Fruit fly (Drosophila melanogaster): ENCODE results near the gene CG10920.

CG10920 gene

dm6 chrX:7883926-7884325, 29.9 kb upstream of the CG10920 start, which contains the start of gene Ir7f:
Gene Ir7f, minus strand, starts transcription at chrX:7884026.
- no peak for TF ChIP-seq Ada2b (GFP tag; IDR thresholded peaks at IDR 0.05)
- TF ChIP-seq CG7963 (GFP tag; IDR thresholded peaks at IDR 0.05; ENCODE audit: partially characterized antibody): no peak
- TF ChIP-seq CG17328 (GFP tag; IDR thresholded peaks at IDR 0.05): no peak
- TF ChIP-seq tna (GFP tag; IDR thresholded peaks at IDR 0.05; ENCODE audit: partially characterized antibody): no peak
- no peak for TF ChIP-seq CG14667 (GFP tag; IDR thresholded peaks at IDR 0.05)
- TF ChIP-seq schlank (tag; optimal IDR thresholded peaks at IDR 0.05): no peak
- no peak for TF ChIP-seq CG17568 (GFP tag; optimal IDR thresholded peaks at IDR 0.05)
- TF ChIP-seq CG32532 (GFP tag; IDR thresholded peaks at IDR 0.05): no peak
- no peak for TF ChIP-seq CG11398 (GFP tag; optimal IDR thresholded peaks at IDR 0.05)
- TF ChIP-seq ham (GFP tag; IDR thresholded peaks at IDR 0.05): no peak
- no peak for TF ChIP-seq CG43689 (GFP tag; IDR thresholded peaks at IDR 0.05)
- no peak for TF ChIP-seq gem (tag; optimal IDR thresholded peaks at IDR 0.05)
- TF ChIP-seq CG2889 (GFP tag; IDR thresholded peaks at IDR 0.05): no peak
- TF ChIP-seq pita (GFP tag; optimal IDR thresholded peaks at IDR 0.05): no peak

- no peak for TF ChIP-seq gcm (GFP tag; optimal IDR thresholded peaks at IDR 0.05)
- TF ChIP-seq gce (GFP tag; IDR thresholded peaks at IDR 0.05): no peak
- no peak for TF ChIP-seq vvl (GFP tag; IDR thresholded peaks at IDR 0.05)
- no peak for TF ChIP-seq Deaf1 (tag; optimal IDR thresholded peaks at IDR 0.05)
- TF ChIP-seq Sry-δ (GFP tag; optimal IDR thresholded peaks at IDR 0.05): no peak
- TF ChIP-seq CG13894 (tag; optimal IDR thresholded peaks at IDR 0.05): no peak
- TF ChIP-seq CG6791 (GFP tag; IDR thresholded peaks at IDR 0.05; ENCODE audit: partially characterized antibody): no peak
- no peak for TF ChIP-seq Fer3 (tag; optimal IDR thresholded peaks at IDR 0.05)
- TF ChIP-seq fru (optimal IDR thresholded peaks at IDR 0.05): no peak
- TF ChIP-seq CG1233 (GFP tag; optimal IDR thresholded peaks at IDR 0.05): no peak
- no peak for TF ChIP-seq CG1602 (GFP tag; optimal IDR thresholded peaks at IDR 0.05)
- TF ChIP-seq nerfin-1 (tag; optimal IDR thresholded peaks at IDR 0.05): no peak
- no peak for TF ChIP-seq CG13296 (GFP tag; optimal IDR thresholded peaks at IDR 0.05)
- TF ChIP-seq CG3726 (GFP tag; IDR thresholded peaks at IDR 0.05): no peak
- no peak for TF ChIP-seq schlank (tag; optimal IDR thresholded peaks at IDR 0.05)
Measured at dm6 chrX:7881579-7881978, 27.5 kb upstream of the CG10920 start, which contains the start of gene Ir7e. Gene Ir7e, minus strand, starts transcription at chrX:7881679.

- no peak for TF ChIP-seq CG14710 (tag; optimal IDR thresholded peaks at IDR 0.05)
- no peak for TF ChIP-seq Oli (tag; optimal IDR thresholded peaks at IDR 0.05)
- TF ChIP-seq Ssrp (tag; optimal IDR thresholded peaks at IDR 0.05): no peak
- no peak for TF ChIP-seq Antp (GFP tag; optimal IDR thresholded peaks at IDR 0.05)
- no peak for TF ChIP-seq Trl (optimal IDR thresholded peaks at IDR 0.05)
- TF ChIP-seq Trl (GFP tag; optimal IDR thresholded peaks at IDR 0.05): no peak
- TF ChIP-seq jumu (GFP tag; optimal IDR thresholded peaks at IDR 0.05): no peak
- TF ChIP-seq Gsc (GFP tag; IDR thresholded peaks at IDR 0.05): no peak
- no peak for TF ChIP-seq Stat92E (GFP tag; optimal IDR thresholded peaks at IDR 0.05)
- no peak for TF ChIP-seq Opbp (GFP tag; IDR thresholded peaks at IDR 0.05; ENCODE audit: partially characterized antibody)
- TF ChIP-seq gsb-n (tag; optimal IDR thresholded peaks at IDR 0.05): no peak
- no peak for TF ChIP-seq az2 (GFP tag; optimal IDR thresholded peaks at IDR 0.05)
- TF ChIP-seq cwo (GFP tag; optimal IDR thresholded peaks at IDR 0.05): no peak
- no peak for TF ChIP-seq Dip2 (GFP tag; IDR thresholded peaks at IDR 0.05)
- TF ChIP-seq so (GFP tag; IDR thresholded peaks at IDR 0.05): no peak
- TF ChIP-seq Fer3 (tag; optimal IDR thresholded peaks at IDR 0.05): no peak
Measured at dm6 chrX:7878736-7879135, 24.7 kb upstream of the CG10920 start, which contains the start of gene Ir7d. Gene Ir7d, minus strand, starts transcription at chrX:7878836.
